Fruit fly (Drosophila melanogaster): Measurements from ENCODE around the gene Ubc2.

Ubc2 gene

DNA sequence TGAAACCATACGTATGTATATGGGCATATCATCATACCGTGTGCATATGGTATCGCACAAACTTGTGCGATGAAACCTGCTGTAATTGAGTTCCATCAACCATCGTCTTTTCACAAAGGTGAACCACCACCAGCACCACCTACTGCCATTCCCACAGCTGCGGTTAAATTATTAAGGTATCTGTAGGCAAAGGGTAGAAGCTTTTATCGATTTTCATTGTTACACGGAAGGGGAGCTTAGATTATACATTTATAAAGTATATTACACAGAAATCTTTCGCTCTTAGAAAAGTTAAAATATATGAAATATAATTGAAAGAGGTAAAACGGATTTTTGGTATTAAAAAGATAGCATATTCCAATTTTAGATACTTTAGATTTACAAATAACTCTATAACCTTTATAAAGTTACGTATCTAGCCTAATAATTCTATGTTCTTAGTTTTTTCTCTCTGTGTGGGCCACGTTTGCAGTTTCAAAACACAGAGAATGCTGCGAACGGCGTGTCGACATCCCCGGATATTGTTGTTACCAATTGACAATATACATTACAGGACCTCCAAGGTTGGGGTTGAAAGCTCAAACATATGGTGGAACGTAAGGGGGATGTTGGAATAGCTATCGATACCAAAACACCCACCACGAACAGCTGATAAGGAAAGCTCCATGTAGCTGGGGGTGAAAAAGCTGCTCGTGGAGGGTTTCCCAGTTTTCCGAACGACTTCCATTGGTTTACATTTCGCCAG is 7.2 kb downstream of the Ubc2 start, which contains the start of gene CG6495 (continued):
- TF ChIP-seq Fer2 (tag; optimal IDR thresholded peaks at IDR 0.05) (no peak), jigr1 (GFP tag; IDR thresholded peaks at IDR 0.05) (no peak), fd3F (GFP tag; optimal IDR thresholded peaks at IDR 0.05) (peak; percentile 18), unpg (GFP tag; optimal IDR thresholded peaks at IDR 0.05) (peak; percentile 70), slbo (GFP tag; IDR thresholded peaks at IDR 0.05) (peak; percentile 61), wek (GFP tag; optimal IDR thresholded peaks at IDR 0.05) (no peak), CG4707 (GFP tag; optimal IDR thresholded peaks at IDR 0.05) (no peak), Dek (tag; optimal IDR thresholded peaks at IDR 0.05) (peak; percentile 50), CG6689 (GFP tag; IDR thresholded peaks at IDR 0.05) (no peak), Rx (GFP tag; IDR thresholded peaks at IDR 0.05) (no peak), NC2β (GFP tag; optimal IDR thresholded peaks at IDR 0.05) (no peak), Usf (GFP tag; optimal IDR thresholded peaks at IDR 0.05) (no peak), CG34376 (GFP tag; optimal IDR thresholded peaks at IDR 0.05) (peak; percentile 15), Scr (GFP tag; IDR thresholded peaks at IDR 0.05; ENCODE audit: partially characterized antibody) (no peak), row (GFP tag; IDR thresholded peaks at IDR 0.05) (peak; percentile 76), Hr51 (GFP tag; optimal IDR thresholded peaks at IDR 0.05) (peak in 1 of 2 experiments; percentile 75), chn (GFP tag; optimal IDR thresholded peaks at IDR 0.05) (no peak), schlank (tag; optimal IDR thresholded peaks at IDR 0.05) (no peak), Dbx (GFP tag; IDR thresholded peaks at IDR 0.05) (peak; percentile 67), CG14860 (GFP tag; IDR thresholded peaks at IDR 0.05; ENCODE audit: partially characterized antibody) (no peak), Ssrp (tag; optimal IDR thresholded peaks at IDR 0.05) (peak; percentile 47), sc (optimal IDR thresholded peaks at IDR 0.05) (no peak), sc (GFP tag; optimal IDR thresholded peaks at IDR 0.05) (no peak), Atf-2 (GFP tag; optimal IDR thresholded peaks at IDR 0.05) (no peak), Sox102F (GFP tag; optimal IDR thresholded peaks at IDR 0.05) (peak; percentile 71), oc (tag; optimal IDR thresholded peaks at IDR 0.05) (peak; percentile 38), CG2116 (GFP tag; optimal IDR thresholded peaks at IDR 0.05) (no peak), NC2α (GFP tag; optimal IDR thresholded peaks at IDR 0.05) (no peak), phol (tag; optimal IDR thresholded peaks at IDR 0.05) (peak; percentile 55), CG14441 (GFP tag; IDR thresholded peaks at IDR 0.05) (peak; percentile 21; the same call in 1 of the 2 replicates), CG11093 (GFP tag; IDR thresholded peaks at IDR 0.05) (no peak), HmgD (GFP tag; optimal IDR thresholded peaks at IDR 0.05) (no peak), CG6813 (GFP tag; optimal IDR thresholded peaks at IDR 0.05) (peak; percentile 54), insv (GFP tag; optimal IDR thresholded peaks at IDR 0.05) (no peak), stc (GFP tag; IDR thresholded peaks at IDR 0.05) (peak; percentile 51; the same call in 1 of the 2 replicates), CG10462 (GFP tag; optimal IDR thresholded peaks at IDR 0.05) (no peak), CG17829 (tag; optimal IDR thresholded peaks at IDR 0.05) (peak; percentile 36), Atf6 (GFP tag; IDR thresholded peaks at IDR 0.05) (no peak), CG2712 (tag; optimal IDR thresholded peaks at IDR 0.05) (peak; percentile 73), Nf-YB (GFP tag; optimal IDR thresholded peaks at IDR 0.05) (peak; percentile 13), CG3995 (GFP tag; optimal IDR thresholded peaks at IDR 0.05) (no peak), lola (GFP tag; optimal IDR thresholded peaks at IDR 0.05) (peak in 1 of 3 experiments; percentile 18), CG7271 (tag; optimal IDR thresholded peaks at IDR 0.05) (no peak), abd-A (tag; optimal IDR thresholded peaks at IDR 0.05) (peak; percentile 90), CG12744 (GFP tag; optimal IDR thresholded peaks at IDR 0.05) (no peak), ranshi (GFP tag; IDR thresholded peaks at IDR 0.05) (peak; percentile 35; the same call in 1 of the 2 replicates), CG14014 (GFP tag; IDR thresholded peaks at IDR 0.05) (peak; percentile 66), CG11695 (GFP tag; IDR thresholded peaks at IDR 0.05) (peak; percentile 60; the same call in 2 of the 3 replicates), CG14667 (GFP tag; IDR thresholded peaks at IDR 0.05) (0 out of 2 replicates have a peak, but pooled peaks have one; percentile 11)

Measured in whole organism, embryonic.